Worm (Caenorhabditis elegans): Measurements from ENCODE around the gene rol-6.

The rol-6 gene

DNA sequence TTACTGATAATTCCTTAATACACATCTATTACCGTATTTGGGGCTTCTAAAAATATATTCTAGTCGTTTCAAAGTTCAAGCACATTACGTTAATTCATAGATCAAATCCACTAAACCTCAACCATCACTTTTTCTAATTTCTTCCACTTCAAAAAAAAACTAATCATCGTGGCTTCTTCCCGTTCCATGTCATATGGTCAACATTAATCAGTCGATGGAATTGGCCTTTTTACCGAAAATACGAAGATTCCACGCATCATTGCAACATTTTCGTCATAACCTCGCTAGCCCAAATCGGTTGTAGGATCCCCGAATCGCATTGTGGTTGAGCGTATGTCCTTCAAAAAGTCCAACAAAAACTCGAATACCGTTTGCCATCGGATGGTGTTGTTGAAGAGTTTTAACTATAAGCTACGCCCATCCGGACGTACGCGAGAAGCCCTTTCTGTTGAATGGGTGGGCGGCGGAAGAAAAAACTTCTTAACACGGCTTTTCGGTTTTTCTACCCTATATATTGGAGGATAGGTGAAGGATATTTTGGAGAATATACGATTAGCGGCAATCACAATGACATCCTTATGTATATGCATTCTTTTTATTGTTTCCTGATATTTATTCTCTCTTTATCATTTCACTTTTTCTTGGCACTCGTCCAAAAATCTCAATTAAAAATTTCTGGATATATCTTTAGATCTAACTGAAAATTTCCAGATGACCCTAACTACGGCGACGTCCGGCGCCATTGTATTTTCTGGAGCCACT lies at the start of gene rol-6:
Gene rol-6, plus strand, starts transcription at position 712 of the 762 bp plus-strand sequence.
- no peak for TF ChIP-seq W03F9.2 (tag; optimal IDR thresholded peaks at IDR 0.05)
- no peak for TF ChIP-seq him-1 (tag; optimal IDR thresholded peaks at IDR 0.05)
- no peak for TF ChIP-seq dao-5 (tag; optimal IDR thresholded peaks at IDR 0.05)

ce11 chrII:8683933-8684332 lies 48.9 kb upstream of the rol-6 start:
- peak; percentile 72 for TF ChIP-seq W03F9.2 (tag; optimal IDR thresholded peaks at IDR 0.05)
- TF ChIP-seq him-1 (tag; optimal IDR thresholded peaks at IDR 0.05), result peak; percentile 2
- TF ChIP-seq dao-5 (tag; optimal IDR thresholded peaks at IDR 0.05), result no peak

- TF ChIP-seq him-1 (tag; optimal IDR thresholded peaks at IDR 0.05), result no peak
- no peak for TF ChIP-seq dao-5 (tag; optimal IDR thresholded peaks at IDR 0.05)
- TF ChIP-seq W03F9.2 (tag; optimal IDR thresholded peaks at IDR 0.05), result no peak
Observed at ce11 chrII:8684824-8685223, 48.0 kb upstream of the rol-6 start, which contains the start of gene hgap-2. Gene hgap-2, minus strand, starts transcription at chrII:8684924.

ce11 chrII:8685623-8686022 lies 47.2 kb upstream of the rol-6 start, which contains the start of gene C34C6.9:
Gene C34C6.9, plus strand, starts transcription at chrII:8685923.
- no peak for TF ChIP-seq him-1 (tag; optimal IDR thresholded peaks at IDR 0.05)
- no peak for TF ChIP-seq W03F9.2 (tag; optimal IDR thresholded peaks at IDR 0.05)
- no peak for TF ChIP-seq dao-5 (tag; optimal IDR thresholded peaks at IDR 0.05)

- TF ChIP-seq him-1 (tag; optimal IDR thresholded peaks at IDR 0.05) (no peak), W03F9.2 (tag; optimal IDR thresholded peaks at IDR 0.05) (no peak), dao-5 (tag; optimal IDR thresholded peaks at IDR 0.05) (no peak)
Observed at ce11 chrII:8691344-8691960, 41.4 kb upstream of the rol-6 start, which contains the start of gene C34C6.3. Gene C34C6.3, plus strand, starts transcription at chrII:8691910.

DNA sequence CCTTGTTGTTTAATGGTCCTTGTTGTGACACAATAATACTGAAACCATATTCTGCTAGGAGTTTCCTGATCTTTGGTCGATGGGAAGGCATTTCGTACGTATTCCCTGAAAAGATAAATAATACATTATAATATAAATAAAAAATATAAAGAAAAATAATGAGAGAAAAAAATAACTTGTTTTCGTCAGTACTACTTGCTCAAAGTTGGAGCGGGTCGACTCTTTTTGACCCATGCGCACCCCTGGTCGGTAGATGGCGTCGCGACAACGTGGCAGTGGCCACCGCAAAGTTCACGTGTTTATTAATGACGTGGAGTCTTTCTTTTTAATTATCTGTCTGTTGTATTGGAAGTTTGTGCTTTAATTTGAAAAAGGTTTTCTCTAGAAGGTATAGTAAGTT lies 37.1 kb upstream of the rol-6 start, which contains the start of gene C34C6.10:
Gene C34C6.10, minus strand, starts transcription at position 101 of the 400 bp plus-strand sequence.
- TF ChIP-seq W03F9.2 (tag; optimal IDR thresholded peaks at IDR 0.05) (no peak), dao-5 (tag; optimal IDR thresholded peaks at IDR 0.05) (no peak), him-1 (tag; optimal IDR thresholded peaks at IDR 0.05) (no peak)

DNA sequence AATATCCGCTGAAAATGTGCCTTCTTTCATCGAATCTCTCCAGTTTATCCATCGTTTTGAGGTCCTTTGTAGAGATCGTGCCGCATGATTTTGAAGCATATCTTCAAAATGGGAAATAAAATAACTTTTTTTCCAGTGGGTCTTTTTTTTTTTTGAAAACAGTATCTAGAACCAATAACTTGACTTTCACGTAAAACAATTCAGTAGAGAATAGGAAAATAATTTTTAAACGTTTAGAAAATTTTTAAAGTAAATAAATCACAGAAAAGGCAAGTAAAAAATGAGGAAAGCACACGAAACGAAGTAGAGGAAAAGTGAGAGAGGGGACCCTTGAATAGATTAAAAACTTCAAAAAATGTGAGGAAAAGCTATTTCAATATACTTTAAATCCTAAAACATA lies 34.0 kb upstream of the rol-6 start, which contains the start of gene chdh-1:
Gene chdh-1, minus strand, starts transcription at position 101 of the 400 bp plus-strand sequence.
- no peak for TF ChIP-seq W03F9.2 (tag; optimal IDR thresholded peaks at IDR 0.05)
- no peak for TF ChIP-seq him-1 (tag; optimal IDR thresholded peaks at IDR 0.05)
- TF ChIP-seq dao-5 (tag; optimal IDR thresholded peaks at IDR 0.05), result no peak

DNA sequence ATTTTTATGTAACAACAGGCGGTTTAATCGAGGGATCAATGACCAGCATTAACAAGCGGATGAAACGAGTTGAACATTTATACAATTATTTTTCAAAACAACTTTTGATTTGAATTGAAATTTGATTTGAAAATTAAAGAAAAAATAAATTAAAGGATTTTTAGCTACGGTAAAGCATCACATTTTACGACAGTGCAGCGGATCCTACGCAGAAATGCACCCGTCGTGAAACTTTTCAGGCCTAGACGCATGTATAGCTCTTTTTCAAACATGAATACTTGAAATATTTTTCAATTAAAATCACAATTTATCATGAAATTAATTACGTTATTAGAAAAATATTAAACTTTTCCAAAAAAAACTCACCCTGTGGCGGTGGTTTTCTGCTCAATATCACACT lies 31.8 kb upstream of the rol-6 start:
- TF ChIP-seq him-1 (tag; optimal IDR thresholded peaks at IDR 0.05) (no peak), dao-5 (tag; optimal IDR thresholded peaks at IDR 0.05) (no peak), W03F9.2 (tag; optimal IDR thresholded peaks at IDR 0.05) (no peak)

DNA sequence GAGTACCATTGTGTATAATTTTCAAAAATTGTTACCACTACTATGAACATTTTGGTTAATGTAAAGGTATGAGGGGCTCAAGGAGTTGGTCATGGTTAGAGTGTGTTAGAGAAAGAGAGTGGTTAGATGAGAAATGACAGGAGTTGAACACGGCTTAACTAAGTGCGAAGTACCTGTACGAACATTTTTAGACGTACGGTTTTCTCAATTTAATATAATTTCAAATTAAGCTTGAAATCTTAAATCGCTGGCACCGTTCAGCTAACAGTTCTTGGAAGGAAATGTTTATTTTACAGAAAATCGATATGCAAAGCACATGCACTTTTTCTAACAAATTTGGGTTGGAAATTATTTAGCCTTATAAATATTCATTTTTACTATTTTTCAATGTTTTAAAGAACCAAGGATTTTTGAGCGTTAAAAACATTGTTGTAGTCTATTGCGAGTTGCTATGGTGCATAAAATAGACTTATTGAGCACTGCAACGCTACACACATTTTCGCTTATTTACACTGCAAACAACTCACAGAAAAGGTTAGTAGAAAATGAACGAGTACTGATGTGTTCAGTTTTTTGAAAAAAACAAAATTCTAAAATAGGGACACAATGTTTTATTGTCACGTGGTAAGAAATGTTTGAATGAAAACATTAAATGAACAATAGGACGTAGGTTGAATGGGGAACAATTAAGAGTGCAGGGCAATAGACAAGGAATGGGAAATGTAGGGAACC lies 31.1 kb upstream of the rol-6 start, which contains the start of gene sphk-1:
Gene sphk-1, minus strand, starts transcription at position 51 of the 732 bp plus-strand sequence.
- TF ChIP-seq him-1 (tag; optimal IDR thresholded peaks at IDR 0.05) (no peak), W03F9.2 (tag; optimal IDR thresholded peaks at IDR 0.05) (no peak), dao-5 (tag; optimal IDR thresholded peaks at IDR 0.05) (no peak)

DNA sequence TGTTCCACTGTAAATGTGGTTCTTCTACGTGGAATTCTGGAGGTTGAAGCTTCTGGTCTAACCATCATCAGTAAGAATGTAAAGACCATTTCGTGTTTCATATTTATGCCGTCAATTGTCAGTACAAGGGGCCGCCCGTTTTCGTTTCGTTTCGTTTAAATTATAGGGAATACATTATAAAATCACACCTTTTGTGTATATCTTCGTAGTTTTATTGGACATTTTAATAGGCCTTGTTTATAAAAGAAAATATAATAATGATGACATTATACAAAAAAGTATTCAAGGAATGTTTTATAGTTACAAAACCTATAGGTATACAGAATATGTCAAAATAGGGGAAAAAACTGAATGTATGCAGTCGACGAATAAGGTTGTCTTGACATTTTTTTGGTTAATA lies 29.1 kb upstream of the rol-6 start, which contains the start of gene ceh-7:
Gene ceh-7, minus strand, starts transcription at position 101 of the 400 bp plus-strand sequence.
- TF ChIP-seq dao-5 (tag; optimal IDR thresholded peaks at IDR 0.05), result no peak
- TF ChIP-seq W03F9.2 (tag; optimal IDR thresholded peaks at IDR 0.05), result no peak
- TF ChIP-seq him-1 (tag; optimal IDR thresholded peaks at IDR 0.05), result no peak

- TF ChIP-seq W03F9.2 (tag; optimal IDR thresholded peaks at IDR 0.05) (no peak), him-1 (tag; optimal IDR thresholded peaks at IDR 0.05) (no peak), dao-5 (tag; optimal IDR thresholded peaks at IDR 0.05) (no peak)
Observed at ce11 chrII:8704413-8704874, 28.4 kb upstream of the rol-6 start, which contains the start of gene prx-5. Gene prx-5, plus strand, starts transcription at chrII:8704824.

DNA sequence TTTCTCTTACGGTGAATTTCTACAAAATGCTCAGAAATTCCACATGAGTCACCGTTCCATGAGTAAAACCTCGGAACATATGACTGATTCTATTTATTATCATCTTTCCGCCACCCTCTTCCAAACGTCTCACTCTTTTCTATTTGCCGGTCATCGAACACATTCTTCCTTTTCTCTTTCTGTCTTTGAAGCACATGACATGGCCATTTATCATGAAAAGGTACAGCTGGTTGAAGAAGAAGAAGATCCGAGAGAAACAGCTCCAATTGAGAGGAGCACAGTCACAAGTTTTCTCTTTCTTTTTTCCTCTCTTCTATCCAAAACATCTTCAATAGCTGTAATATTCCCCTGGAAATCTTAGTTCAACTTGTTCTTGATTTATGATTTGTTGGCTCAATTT lies 25.8 kb upstream of the rol-6 start, which contains the start of gene cup-16:
Gene cup-16, plus strand, starts transcription at position 132 of the 400 bp plus-strand sequence.
- TF ChIP-seq W03F9.2 (tag; optimal IDR thresholded peaks at IDR 0.05) (no peak), him-1 (tag; optimal IDR thresholded peaks at IDR 0.05) (no peak), dao-5 (tag; optimal IDR thresholded peaks at IDR 0.05) (no peak)

ce11 chrII:8710317-8710716 lies 22.5 kb upstream of the rol-6 start, which contains the start of gene srg-15:
Gene srg-15, minus strand, starts transcription at chrII:8710417.
- TF ChIP-seq W03F9.2 (tag; optimal IDR thresholded peaks at IDR 0.05), result no peak
- TF ChIP-seq dao-5 (tag; optimal IDR thresholded peaks at IDR 0.05), result no peak
